Fruit fly (Drosophila melanogaster): ENCODE measurements around the gene CG8476.

The CG8476 gene

DNA sequence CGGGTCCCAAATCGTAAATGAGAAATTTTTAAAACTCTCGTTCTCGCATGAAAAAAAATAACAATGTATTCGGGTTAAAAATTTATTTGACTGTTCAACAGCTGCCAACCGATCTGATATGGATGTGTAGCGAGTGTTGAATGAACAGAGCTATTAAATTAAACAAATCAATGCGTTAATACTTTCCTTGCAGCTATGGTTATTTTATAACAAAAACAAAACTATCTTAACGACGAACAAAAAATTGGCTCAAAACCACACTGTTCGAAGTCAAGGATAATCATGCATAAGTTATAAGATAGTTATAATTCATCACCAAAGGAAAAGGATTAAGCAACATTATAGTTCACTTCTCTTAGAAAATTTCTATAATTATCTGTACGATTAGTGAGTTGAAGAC, at the start of gene CG8476:
Gene CG8476 (minus strand): TSS at position 101 of the 400 bp plus-strand sequence.
- TF ChIP-seq Myc (optimal IDR thresholded peaks at IDR 0.05) (no peak), insv (optimal IDR thresholded peaks at IDR 0.05) (no peak), psq (optimal IDR thresholded peaks at IDR 0.05) (no peak), Sin3A (optimal IDR thresholded peaks at IDR 0.05) (no peak), h (optimal IDR thresholded peaks at IDR 0.05) (no peak), ttk (optimal IDR thresholded peaks at IDR 0.05) (no peak)

DNA sequence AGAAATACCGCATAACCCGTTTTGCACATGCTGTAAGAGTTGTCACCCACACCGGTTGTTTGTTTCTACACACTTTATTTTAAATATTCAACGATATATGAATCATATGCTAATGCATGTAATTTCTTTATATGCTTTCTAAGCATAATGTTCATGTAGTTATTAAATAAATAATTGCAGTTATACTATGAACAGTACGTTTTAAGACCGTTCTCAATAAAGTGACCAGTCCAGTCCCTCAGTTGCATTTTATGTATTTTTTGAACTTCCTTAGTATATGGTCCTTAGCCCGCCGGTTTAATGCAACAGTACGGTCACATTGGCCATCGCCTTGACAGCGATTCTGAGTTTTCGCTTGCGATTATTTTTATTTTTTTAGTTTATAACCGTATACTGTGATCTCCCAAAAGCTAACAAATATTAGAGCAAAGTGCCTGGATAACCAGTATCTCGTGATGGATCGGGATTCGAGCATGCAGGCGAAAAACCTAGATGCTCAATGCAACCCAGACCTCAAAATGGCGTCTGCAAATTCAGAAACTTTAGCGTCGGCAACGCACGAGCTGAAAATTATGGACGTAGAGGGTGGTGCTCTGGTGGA, 43.8 kb upstream of the CG8476 start, which contains the start of gene Ravus:
Gene Ravus (minus strand): TSS at position 1 of the 601 bp plus-strand sequence.
- TF ChIP-seq h (optimal IDR thresholded peaks at IDR 0.05): no peak
- no peak for TF ChIP-seq ttk (optimal IDR thresholded peaks at IDR 0.05)
- TF ChIP-seq psq (optimal IDR thresholded peaks at IDR 0.05): no peak
- no peak for TF ChIP-seq Sin3A (optimal IDR thresholded peaks at IDR 0.05)
- TF ChIP-seq Myc (optimal IDR thresholded peaks at IDR 0.05): no peak
- no peak for TF ChIP-seq insv (optimal IDR thresholded peaks at IDR 0.05)

DNA sequence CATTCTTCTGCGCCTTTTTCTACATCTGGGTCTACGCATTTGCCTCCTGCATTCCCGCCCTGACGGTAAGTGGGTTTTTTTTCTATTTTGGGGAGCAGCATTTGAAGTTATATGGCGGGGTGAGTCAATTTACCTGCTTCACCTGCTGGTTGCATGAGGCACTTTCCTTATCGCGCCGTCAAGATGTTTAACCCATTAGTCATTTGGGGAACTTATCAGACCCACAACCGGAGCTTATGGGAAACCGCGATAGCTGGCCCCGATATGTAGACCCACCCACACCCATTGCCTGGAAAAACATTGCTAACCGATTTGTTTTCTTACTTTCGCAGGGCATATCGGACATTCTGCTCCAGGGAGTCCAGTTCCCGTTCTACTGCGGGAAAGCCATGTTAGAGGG, 41.3 kb upstream of the CG8476 start:
- TF ChIP-seq Sin3A (optimal IDR thresholded peaks at IDR 0.05) (no peak), Myc (optimal IDR thresholded peaks at IDR 0.05) (no peak), ttk (optimal IDR thresholded peaks at IDR 0.05) (no peak), insv (optimal IDR thresholded peaks at IDR 0.05) (no peak), psq (optimal IDR thresholded peaks at IDR 0.05) (no peak), h (optimal IDR thresholded peaks at IDR 0.05) (no peak)

DNA sequence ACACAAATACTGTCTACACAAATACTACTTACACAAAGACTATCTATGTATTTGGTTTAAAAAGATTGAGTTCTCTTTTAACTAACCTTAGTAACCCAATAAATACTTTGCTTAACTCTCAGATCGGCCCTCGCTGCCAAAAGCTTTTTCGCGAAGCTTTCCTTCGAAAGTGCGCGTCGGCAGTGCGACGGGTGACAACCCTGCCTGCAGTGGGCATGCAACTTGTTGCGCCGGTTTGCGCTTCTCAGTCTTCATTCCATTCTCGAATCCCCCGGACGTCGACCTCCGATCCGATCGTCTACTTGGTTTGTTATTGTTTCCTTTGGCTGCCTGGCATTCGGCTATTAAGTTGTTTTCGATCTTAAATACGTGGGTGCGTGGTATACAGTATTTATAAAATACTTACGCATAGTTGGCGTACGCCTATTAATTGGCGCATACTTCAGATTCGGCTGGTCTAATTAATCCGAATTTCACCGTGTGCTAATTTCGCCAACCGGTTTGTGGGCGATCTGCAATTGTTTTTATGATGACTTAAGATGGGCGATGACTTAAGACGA, 39.8 kb upstream of the CG8476 start, which contains the start of gene CG11686:
Gene CG11686 (plus strand): TSS at position 243 of the 560 bp plus-strand sequence.
- TF ChIP-seq h (optimal IDR thresholded peaks at IDR 0.05) (no peak), insv (optimal IDR thresholded peaks at IDR 0.05) (no peak), ttk (optimal IDR thresholded peaks at IDR 0.05) (no peak), Myc (optimal IDR thresholded peaks at IDR 0.05) (no peak), psq (optimal IDR thresholded peaks at IDR 0.05) (no peak), Sin3A (optimal IDR thresholded peaks at IDR 0.05) (no peak)

DNA sequence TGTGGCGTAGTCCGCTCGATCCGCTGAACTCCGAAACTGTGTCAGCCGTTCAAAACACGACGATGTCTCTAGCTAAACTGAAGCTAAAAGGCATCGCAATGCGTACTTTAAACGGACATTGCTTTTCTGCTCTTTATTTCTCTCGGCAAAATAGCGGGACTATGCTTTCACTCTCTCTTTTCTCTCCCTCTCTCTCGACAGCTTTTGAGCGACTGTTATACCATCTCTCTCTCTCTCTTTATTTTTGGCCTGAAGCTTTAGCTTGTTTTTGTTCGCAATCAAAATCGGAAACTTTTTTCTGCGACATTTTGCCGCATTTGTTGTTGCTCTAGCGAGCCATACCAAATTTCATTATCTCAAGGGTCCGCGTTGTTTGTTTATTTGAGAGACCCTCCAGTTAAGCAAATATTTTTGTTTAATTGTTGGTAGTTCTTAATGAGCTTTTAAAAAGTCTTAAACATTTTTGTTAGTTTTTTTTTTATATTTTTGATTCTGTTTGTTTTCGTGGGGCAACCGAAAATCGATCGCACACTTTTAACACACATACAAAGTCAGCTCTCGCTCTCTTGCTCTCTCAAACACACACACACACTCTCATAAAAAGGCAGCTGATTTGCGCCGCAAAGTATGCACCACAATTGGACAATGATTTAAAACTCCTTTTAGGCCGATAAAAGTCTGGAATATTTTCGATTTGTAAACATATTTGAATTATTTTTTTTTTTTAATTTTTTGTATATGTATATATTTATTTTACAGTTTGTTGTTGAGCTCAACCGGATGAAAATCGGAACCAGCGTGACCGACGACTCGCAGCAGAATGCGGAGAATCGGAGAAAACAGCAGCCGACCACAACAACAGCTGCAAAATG, 38.6 kb upstream of the CG8476 start, which contains the start of gene Ace:
Gene Ace (minus strand): TSS at position 822 of the 872 bp plus-strand sequence.
- TF ChIP-seq h (optimal IDR thresholded peaks at IDR 0.05) (no peak), Sin3A (optimal IDR thresholded peaks at IDR 0.05) (no peak), ttk (optimal IDR thresholded peaks at IDR 0.05) (no peak), psq (optimal IDR thresholded peaks at IDR 0.05) (no peak), insv (optimal IDR thresholded peaks at IDR 0.05) (no peak), Myc (optimal IDR thresholded peaks at IDR 0.05) (no peak)

DNA sequence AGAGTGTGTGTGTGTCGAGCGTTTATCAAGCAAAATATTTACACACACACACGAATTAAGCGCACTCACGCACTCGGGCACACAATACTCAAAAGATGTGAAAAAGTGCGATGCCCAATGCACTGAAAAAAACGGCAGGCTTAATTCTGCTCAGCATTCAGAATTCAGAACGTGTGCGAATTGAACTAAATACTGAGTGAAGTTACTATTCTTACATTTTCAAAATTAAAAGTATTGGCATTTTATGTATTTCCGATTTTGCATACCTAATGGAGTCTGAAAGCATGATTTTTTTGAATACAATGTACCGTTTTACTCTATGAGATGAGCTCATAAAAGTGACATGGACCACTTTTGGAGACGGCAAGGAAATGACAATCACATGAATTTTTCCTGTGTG, 36.7 kb upstream of the CG8476 start:
- TF ChIP-seq psq (optimal IDR thresholded peaks at IDR 0.05) (no peak), insv (optimal IDR thresholded peaks at IDR 0.05) (no peak), Myc (optimal IDR thresholded peaks at IDR 0.05) (no peak), Sin3A (optimal IDR thresholded peaks at IDR 0.05) (no peak), ttk (optimal IDR thresholded peaks at IDR 0.05) (no peak), h (optimal IDR thresholded peaks at IDR 0.05) (no peak)

DNA sequence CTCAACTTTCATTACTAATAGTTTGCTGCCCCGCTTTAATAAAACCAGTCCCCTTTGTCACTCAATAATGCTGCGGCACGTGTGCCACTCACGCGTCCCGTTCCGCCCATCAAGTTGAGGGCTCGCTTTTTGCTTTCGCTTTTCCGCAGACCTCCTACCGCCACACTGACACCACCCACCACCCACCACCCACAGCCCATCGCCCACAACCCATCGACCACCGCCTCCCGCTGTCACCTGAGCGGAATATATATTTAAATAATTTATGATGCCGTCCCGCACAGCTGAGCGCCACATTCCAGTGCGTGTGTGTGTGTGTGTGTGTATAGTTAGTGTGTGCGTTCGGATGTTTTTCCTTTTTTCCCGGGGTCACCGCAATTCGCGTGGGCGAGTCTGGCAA, 21.3 kb upstream of the CG8476 start:
- TF ChIP-seq h (optimal IDR thresholded peaks at IDR 0.05) (no peak), Sin3A (optimal IDR thresholded peaks at IDR 0.05) (no peak), insv (optimal IDR thresholded peaks at IDR 0.05) (no peak), ttk (optimal IDR thresholded peaks at IDR 0.05) (no peak), psq (optimal IDR thresholded peaks at IDR 0.05) (no peak), Myc (optimal IDR thresholded peaks at IDR 0.05) (no peak)

DNA sequence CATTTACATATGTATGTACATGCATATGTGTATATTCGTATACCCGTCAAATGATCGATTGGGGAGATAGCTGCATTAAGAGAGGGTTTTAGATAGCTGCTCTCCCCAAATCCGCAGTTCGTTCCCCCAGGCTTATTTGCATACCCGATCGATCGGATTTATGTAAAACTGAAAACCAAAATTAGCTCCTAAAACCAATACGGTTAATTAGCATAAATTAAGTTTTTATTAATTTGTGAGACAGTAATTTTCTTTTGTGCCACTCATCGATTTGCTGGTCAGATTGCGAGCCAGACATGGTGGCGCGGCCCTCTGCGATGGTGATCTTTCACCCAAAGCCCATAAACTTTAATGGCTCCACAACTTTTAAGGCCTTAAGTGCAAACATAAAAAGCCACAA, 10.8 kb upstream of the CG8476 start:
- TF ChIP-seq ttk (optimal IDR thresholded peaks at IDR 0.05) (no peak), insv (optimal IDR thresholded peaks at IDR 0.05) (no peak), Sin3A (optimal IDR thresholded peaks at IDR 0.05) (no peak), h (optimal IDR thresholded peaks at IDR 0.05) (no peak), Myc (optimal IDR thresholded peaks at IDR 0.05) (no peak), psq (optimal IDR thresholded peaks at IDR 0.05) (no peak)

DNA sequence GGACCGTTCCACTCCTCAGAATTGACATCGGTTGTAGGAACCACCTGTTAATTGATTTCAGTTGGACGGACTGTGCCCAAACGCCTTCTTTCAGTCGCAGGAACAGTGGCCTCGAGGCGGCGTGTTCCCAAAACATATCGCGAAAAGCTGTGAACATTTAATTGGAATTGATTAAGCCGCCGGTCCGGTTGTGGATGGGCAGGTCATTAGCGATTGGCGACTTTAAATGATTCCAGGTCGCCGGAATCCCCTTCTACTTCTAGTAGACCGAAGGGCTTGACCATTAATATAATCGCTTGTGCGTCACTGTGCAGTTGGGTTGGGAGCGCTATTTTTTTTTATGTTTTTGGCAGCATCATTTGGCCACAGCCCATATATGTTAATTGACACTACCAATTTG, 1.4 kb upstream of the CG8476 start:
- TF ChIP-seq h (optimal IDR thresholded peaks at IDR 0.05) (no peak), Myc (optimal IDR thresholded peaks at IDR 0.05) (no peak), insv (optimal IDR thresholded peaks at IDR 0.05) (no peak), psq (optimal IDR thresholded peaks at IDR 0.05) (no peak), ttk (optimal IDR thresholded peaks at IDR 0.05) (no peak)

DNA sequence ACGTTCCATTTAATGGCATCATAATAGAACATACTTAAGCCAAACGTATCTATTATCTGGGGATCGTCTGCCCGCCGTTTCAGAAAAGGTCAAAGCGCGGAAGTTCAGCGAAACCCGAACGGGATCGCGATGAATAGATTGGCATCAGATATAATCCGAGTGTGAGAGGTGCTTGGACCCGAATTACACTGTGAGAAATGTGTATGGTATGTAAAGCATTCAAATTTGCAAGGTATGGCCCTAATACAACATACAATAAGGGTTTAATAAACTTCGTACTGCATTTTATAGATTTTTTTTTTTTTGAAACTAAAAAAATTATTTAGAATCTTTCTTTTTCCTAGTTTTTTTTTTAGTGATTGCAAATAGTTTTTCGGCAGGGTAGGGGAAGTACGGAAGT, 1.6 kb downstream of the CG8476 start:
- no peak for TF ChIP-seq h (optimal IDR thresholded peaks at IDR 0.05)
- TF ChIP-seq psq (optimal IDR thresholded peaks at IDR 0.05): no peak
- no peak for TF ChIP-seq Myc (optimal IDR thresholded peaks at IDR 0.05)
- no peak for TF ChIP-seq Sin3A (optimal IDR thresholded peaks at IDR 0.05)
- no peak for TF ChIP-seq ttk (optimal IDR thresholded peaks at IDR 0.05)
- TF ChIP-seq insv (optimal IDR thresholded peaks at IDR 0.05): no peak

DNA sequence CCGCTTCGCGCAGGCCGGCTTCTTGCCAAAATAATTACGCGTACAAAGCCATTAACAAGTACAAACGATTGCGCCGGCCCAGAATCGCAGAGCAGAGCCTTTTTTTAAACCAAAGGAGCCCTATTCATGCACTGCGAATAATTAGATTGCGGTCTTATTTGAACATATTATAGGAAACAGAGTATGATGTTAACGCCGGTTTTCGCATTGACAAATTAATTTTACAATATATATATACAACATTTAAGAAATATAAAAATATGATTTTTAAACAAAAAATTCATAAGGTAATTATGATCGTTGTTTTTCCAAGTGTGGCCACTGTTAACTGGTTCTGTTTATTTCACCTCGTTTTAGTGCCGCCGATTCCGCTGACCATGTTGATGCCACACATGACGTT, 5.3 kb downstream of the CG8476 start:
- TF ChIP-seq psq (optimal IDR thresholded peaks at IDR 0.05): no peak
- TF ChIP-seq Sin3A (optimal IDR thresholded peaks at IDR 0.05): no peak

DNA sequence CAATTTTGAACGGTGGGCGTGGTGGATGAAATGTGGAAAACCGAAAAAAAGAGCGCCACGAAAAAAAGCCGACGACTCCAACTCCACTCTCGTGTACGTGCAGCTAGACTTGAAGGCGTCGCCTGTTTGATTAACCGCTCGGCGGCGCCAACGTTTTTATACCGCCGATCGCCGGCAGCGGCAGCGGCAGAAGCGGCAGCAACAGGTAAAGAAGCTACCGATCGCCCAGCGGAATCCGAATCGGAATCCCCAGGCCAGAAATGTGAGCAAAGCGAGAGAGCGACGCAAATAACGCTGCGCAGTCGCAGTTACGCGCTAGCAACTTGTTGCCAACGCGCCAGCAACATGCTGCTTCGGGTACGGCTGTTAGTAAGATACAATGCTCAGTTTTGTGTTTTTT, 6.0 kb downstream of the CG8476 start, which contains the start of gene CG8483:
Gene CG8483 (minus strand): TSS at position 119 of the 400 bp plus-strand sequence.
- no peak for TF ChIP-seq insv (optimal IDR thresholded peaks at IDR 0.05)
- no peak for TF ChIP-seq Myc (optimal IDR thresholded peaks at IDR 0.05)
- no peak for TF ChIP-seq h (optimal IDR thresholded peaks at IDR 0.05)
- no peak for TF ChIP-seq Sin3A (optimal IDR thresholded peaks at IDR 0.05)
